Fruit fly (Drosophila melanogaster): ENCODE data around the gene mxt.

DNA sequence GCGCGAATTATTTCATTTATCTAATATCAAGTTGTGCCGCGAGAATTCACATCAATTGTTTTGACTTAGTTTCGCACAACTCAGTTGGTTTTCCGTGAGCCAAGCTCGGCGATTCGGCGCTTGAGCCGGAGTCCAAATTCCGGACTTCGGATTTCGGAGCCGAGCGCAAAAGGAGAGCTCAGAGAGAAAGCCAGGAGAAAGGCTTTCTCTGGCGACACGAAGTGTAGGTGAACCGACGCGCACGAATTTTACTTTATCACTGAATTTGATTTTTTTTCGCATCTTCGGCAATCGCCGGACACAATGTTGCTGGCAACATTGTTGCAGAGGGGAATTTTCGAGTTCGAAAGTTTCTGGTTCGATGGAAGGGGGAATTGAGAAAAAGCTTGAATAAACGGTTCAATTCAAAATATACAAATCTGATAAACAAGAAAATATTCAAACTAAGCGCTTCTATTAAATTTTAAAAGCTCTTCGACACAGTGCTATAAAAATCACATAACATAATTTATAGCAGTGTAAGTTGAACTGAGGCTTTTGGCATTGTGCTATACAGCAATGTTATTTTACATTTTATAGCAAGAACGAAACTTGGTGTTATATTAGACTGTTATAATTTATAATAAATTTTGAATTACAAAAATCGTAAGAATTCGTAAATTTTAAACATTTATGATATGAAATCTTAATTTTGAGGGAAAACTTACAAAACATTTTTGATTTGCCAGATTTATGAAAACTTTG is 53.1 kb downstream of the mxt start, which contains the start of gene fipi:
- TF ChIP-seq usp (GFP tag; optimal IDR thresholded peaks at IDR 0.05) (no peak), br (GFP tag; optimal IDR thresholded peaks at IDR 0.05) (no peak), Sp1 (GFP tag; optimal IDR thresholded peaks at IDR 0.05) (no peak), pan (optimal IDR thresholded peaks at IDR 0.05) (no peak)
